Fruit fly (Drosophila melanogaster): ENCODE measurements around the gene CG42450.

CG42450 gene

dm6 chrX:18837046-18837445, 23.9 kb downstream of the CG42450 start (continued):
- TF ChIP-seq CG33213 (GFP tag; optimal IDR thresholded peaks at IDR 0.05) (no peak), Chrac-16 (GFP tag; optimal IDR thresholded peaks at IDR 0.05) (peak; percentile 28), CG18476 (GFP tag; optimal IDR thresholded peaks at IDR 0.05) (no peak), gro (GFP tag; optimal IDR thresholded peaks at IDR 0.05) (no peak), jumu (GFP tag; optimal IDR thresholded peaks at IDR 0.05) (peak; percentile 44), CG8281 (tag; optimal IDR thresholded peaks at IDR 0.05) (no peak), CG12155 (GFP tag; optimal IDR thresholded peaks at IDR 0.05) (no peak), tup (GFP tag; optimal IDR thresholded peaks at IDR 0.05) (no peak), CG13894 (tag; optimal IDR thresholded peaks at IDR 0.05) (no peak), CG11695 (GFP tag; IDR thresholded peaks at IDR 0.05) (peak; percentile 45; the same call in 1 of the 3 replicates), CG9932 (GFP tag; IDR thresholded peaks at IDR 0.05) (no peak), ro (GFP tag; IDR thresholded peaks at IDR 0.05) (0 out of 2 replicates have a peak, but pooled peaks have one; percentile 22), nerfin-2 (GFP tag; IDR thresholded peaks at IDR 0.05; ENCODE audit: partially characterized antibody) (no peak), CG14667 (GFP tag; IDR thresholded peaks at IDR 0.05) (0 out of 2 replicates have a peak, but pooled peaks have one; percentile 21), abd-A (tag; optimal IDR thresholded peaks at IDR 0.05) (no peak), CG34422 (GFP tag; IDR thresholded peaks at IDR 0.05) (peak; percentile 90), al (GFP tag; IDR thresholded peaks at IDR 0.05) (no peak), CG10321 (GFP tag; IDR thresholded peaks at IDR 0.05) (no peak), Dref (GFP tag; IDR thresholded peaks at IDR 0.05) (no peak), sqz (GFP tag; optimal IDR thresholded peaks at IDR 0.05) (no peak), Myb (GFP tag; optimal IDR thresholded peaks at IDR 0.05) (peak; percentile 15), trem (tag; optimal IDR thresholded peaks at IDR 0.05) (no peak), Hr51 (GFP tag; optimal IDR thresholded peaks at IDR 0.05) (peak in 1 of 2 experiments; percentile 75), tgo (GFP tag; IDR thresholded peaks at IDR 0.05) (peak; percentile 76), CG9609 (GFP tag; optimal IDR thresholded peaks at IDR 0.05) (peak; percentile 59), chinmo (GFP tag; IDR thresholded peaks at IDR 0.05; ENCODE audit: partially characterized antibody) (no peak), Rfx (GFP tag; IDR thresholded peaks at IDR 0.05) (peak; percentile 66), Atf6 (GFP tag; IDR thresholded peaks at IDR 0.05) (no peak), bab2 (GFP tag; optimal IDR thresholded peaks at IDR 0.05) (peak; percentile 33), CG8478 (optimal IDR thresholded peaks at IDR 0.05) (no peak), zfh2 (GFP tag; optimal IDR thresholded peaks at IDR 0.05) (peak; percentile 1), CG18262 (tag; optimal IDR thresholded peaks at IDR 0.05) (peak; percentile 49), CG16863 (GFP tag; optimal IDR thresholded peaks at IDR 0.05) (no peak), emc (GFP tag; optimal IDR thresholded peaks at IDR 0.05) (no peak), vnd (GFP tag; IDR thresholded peaks at IDR 0.05; ENCODE audit: partially characterized antibody) (no peak), Usf (GFP tag; optimal IDR thresholded peaks at IDR 0.05) (no peak), CG8388 (GFP tag; optimal IDR thresholded peaks at IDR 0.05) (peak; percentile 28), MESR4 (GFP tag; optimal IDR thresholded peaks at IDR 0.05) (no peak), Blimp-1 (GFP tag; optimal IDR thresholded peaks at IDR 0.05) (no peak), grau (tag; optimal IDR thresholded peaks at IDR 0.05) (peak; percentile 57), ara (GFP tag; IDR thresholded peaks at IDR 0.05) (no peak), cwo (GFP tag; optimal IDR thresholded peaks at IDR 0.05) (no peak), CG17361 (GFP tag; IDR thresholded peaks at IDR 0.05) (peak; percentile 48; the same call in 2 of the 3 replicates), seq (GFP tag; IDR thresholded peaks at IDR 0.05) (0 out of 2 replicates have a peak, but pooled peaks have one; percentile 13), CoRest (tag; optimal IDR thresholded peaks at IDR 0.05) (peak; percentile 68), CG1024 (GFP tag; IDR thresholded peaks at IDR 0.05) (no peak), CG11723 (GFP tag; optimal IDR thresholded peaks at IDR 0.05) (peak; percentile 10), Lim3 (GFP tag; IDR thresholded peaks at IDR 0.05) (peak; percentile 33; the same call in 1 of the 2 replicates), Hr78 (GFP tag; optimal IDR thresholded peaks at IDR 0.05) (peak in 1 of 2 experiments; percentile 31), repo (GFP tag; optimal IDR thresholded peaks at IDR 0.05) (no peak), CG2199 (GFP tag; IDR thresholded peaks at IDR 0.05) (no peak)
